Fruit fly (Drosophila melanogaster) whole organism, embryonic: Measurements from ENCODE around the gene Mcm5.

Source experiments
- Awh ChIP-seq: fragments of 200-800 bp; sonication (Bioruptor generic); IDR thresholded peaks from 2 replicates; pipeline ENCODE4, ENCODE4 v1.3.6; 2022; ENCODE audit warnings: missing biosample characterization, missing genetic modification characterization
- Bgb ChIP-seq: fragments of 200-800 bp; sonication (Bioruptor generic); IDR thresholded peaks from 2 replicates; pipeline ENCODE4 v1.3.6; 2022; ENCODE audit warnings: missing biosample characterization, missing genetic modification characterization; ENCODE audit not compliant: partially characterized antibody
- CG1024 ChIP-seq: fragments of 200-800 bp; sonication (Bioruptor generic); IDR thresholded peaks from 2 replicates; pipeline ENCODE4 v1.3.6; 2022; ENCODE audit warnings: missing biosample characterization, missing genetic modification characterization
- CG12236 ChIP-seq: fragments of 200-800 bp; sonication (Bioruptor generic); optimal IDR thresholded peaks from 2 replicates; lab custom pipeline; 2016; ENCODE audit warnings: missing biosample characterization, missing genetic modification characterization
- CG12942 ChIP-seq: fragments of 200-800 bp; sonication (Bioruptor generic); optimal IDR thresholded peaks from 3 replicates; lab custom pipeline; 2016; ENCODE audit warnings: missing biosample characterization, missing genetic modification characterization
- CG14014 ChIP-seq: fragments of 200-800 bp; sonication (Bioruptor generic); IDR thresholded peaks from 2 replicates; pipeline ENCODE4 v1.3.6; 2022; ENCODE audit warnings: missing biosample characterization, missing genetic modification characterization
- CG17359 ChIP-seq: fragments of 200-800 bp; sonication (Bioruptor generic); optimal IDR thresholded peaks from 3 replicates; lab custom pipeline; 2018; ENCODE audit warnings: missing biosample characterization, mild to moderate bottlenecking, missing genetic modification characterization, moderate library complexity
- CG17802 ChIP-seq: fragments of 200-800 bp; sonication (Bioruptor generic); optimal IDR thresholded peaks from 2 replicates; lab custom pipeline; 2018; ENCODE audit warnings: missing biosample characterization, mild to moderate bottlenecking, missing genetic modification characterization, moderate library complexity
- CG18011 ChIP-seq: fragments of 200-800 bp; sonication (Bioruptor generic); optimal IDR thresholded peaks from 2 replicates; lab custom pipeline; 2017; ENCODE audit warnings: missing biosample characterization, missing genetic modification characterization, mild to moderate bottlenecking, moderate library complexity, missing genotype
- CG18619 ChIP-seq: fragments of 200-800 bp; sonication (Bioruptor generic); optimal IDR thresholded peaks from 3 replicates; lab custom pipeline; 2017; ENCODE audit warnings: missing biosample characterization, mild to moderate bottlenecking, missing genetic modification characterization
- CG2120 ChIP-seq: fragments of 200-800 bp; sonication (Bioruptor generic); optimal IDR thresholded peaks from 3 replicates; lab custom pipeline; 2016; ENCODE audit warnings: missing biosample characterization, missing genetic modification characterization
- CG2199 ChIP-seq: fragments of 200-800 bp; sonication (Bioruptor generic); IDR thresholded peaks from 3 replicates; pipeline ENCODE4 v1.3.6; 2022; ENCODE audit warnings: missing biosample characterization, missing genetic modification characterization
- CG2875 ChIP-seq: fragments of 200-800 bp; sonication (Bioruptor generic); optimal IDR thresholded peaks from 2 replicates; lab custom pipeline; 2017; ENCODE audit warnings: missing biosample characterization, mild to moderate bottlenecking, missing genetic modification characterization, missing genetic modification reagents
- CG32532 ChIP-seq: fragments of 200-800 bp; sonication (Bioruptor generic); IDR thresholded peaks from 2 replicates; pipeline ENCODE4 v1.3.6; 2022; ENCODE audit warnings: missing biosample characterization, missing genetic modification characterization
- CG43689 ChIP-seq: fragments of 200-800 bp; sonication (Bioruptor generic); IDR thresholded peaks from 2 replicates; pipeline ENCODE4 v1.3.6; 2022; ENCODE audit warnings: missing biosample characterization, missing genetic modification characterization
- CG4854 ChIP-seq: fragments of 200-800 bp; sonication (Bioruptor generic); optimal IDR thresholded peaks from 2 replicates; lab custom pipeline; 2016; ENCODE audit warnings: missing biosample characterization, missing genetic modification characterization, inconsistent platforms
- CHES-1-like ChIP-seq: fragments of 200-800 bp; sonication (Bioruptor generic); optimal IDR thresholded peaks from 2 replicates; lab custom pipeline; 2016; ENCODE audit warnings: missing biosample characterization, missing genetic modification characterization
- D ChIP-seq, 2 experiments: fragments of 200-800 bp in 1 of 2; fragments of >200 bp in 1 of 2; sonication (Bioruptor generic) in 1 of 2; optimal IDR thresholded peaks; 2 replicates in 1 of 2; 3 replicates in 1 of 2; lab custom pipeline; 2017; ENCODE audit warnings: mild to moderate bottlenecking in 1 of 2, missing biosample characterization in 1 of 2, missing genetic modification characterization in 1 of 2, missing genetic modification reagents in 1 of 2
- Dbx ChIP-seq: fragments of 200-800 bp; sonication (Bioruptor generic); IDR thresholded peaks from 3 replicates; pipeline ENCODE4 v1.3.6; 2022; ENCODE audit warnings: missing biosample characterization, missing genetic modification characterization
- Doc3 ChIP-seq: fragments of 200-800 bp; sonication (Bioruptor generic); IDR thresholded peaks from 3 replicates; pipeline ENCODE4 v1.3.6; 2022; ENCODE audit warnings: missing biosample characterization, missing genetic modification characterization; ENCODE audit not compliant: partially characterized antibody
- ERR ChIP-seq: fragments of 200-800 bp; sonication (Bioruptor generic); optimal IDR thresholded peaks from 2 replicates; lab custom pipeline; 2016; ENCODE audit warnings: missing biosample characterization, missing genetic modification characterization
- Ets65A ChIP-seq: fragments of 200-800 bp; sonication (Bioruptor generic); peaks from one replicate; lab custom pipeline; 2016; ENCODE audit warnings: missing biosample characterization, missing genetic modification characterization
- Gsc ChIP-seq: fragments of 200-800 bp; sonication (Bioruptor generic); IDR thresholded peaks from 2 replicates; pipeline ENCODE4 v1.3.6; 2022; ENCODE audit warnings: missing biosample characterization, missing genetic modification characterization
- Max ChIP-seq: fragments of 200-800 bp; sonication (Bioruptor generic); optimal IDR thresholded peaks from 2 replicates; lab custom pipeline; 2016; ENCODE audit warnings: missing biosample characterization, mild to moderate bottlenecking, missing genetic modification characterization
- Mrtf ChIP-seq: fragments of 200-800 bp; sonication (Bioruptor generic); IDR thresholded peaks from 3 replicates; pipeline ENCODE4 v1.3.6; 2022; ENCODE audit warnings: missing biosample characterization, missing genetic modification characterization
- Neu2 ChIP-seq: fragments of 200-800 bp; sonication (Bioruptor generic); optimal IDR thresholded peaks from 3 replicates; lab custom pipeline; 2016; ENCODE audit warnings: missing biosample characterization, missing genetic modification characterization, borderline replicate concordance
- Rx ChIP-seq: fragments of 200-800 bp; sonication (Bioruptor generic); IDR thresholded peaks from 2 replicates; pipeline ENCODE4 v1.3.6; 2022; ENCODE audit warnings: missing biosample characterization, missing genetic modification characterization
- Sin3A ChIP-seq: fragments of >200 bp; optimal IDR thresholded peaks from 2 replicates; lab custom pipeline; 2018
- Ssrp ChIP-seq: fragments of 200-800 bp; sonication (Bioruptor generic); optimal IDR thresholded peaks from 2 replicates; lab custom pipeline; 2018; ENCODE audit warnings: missing biosample characterization, mild to moderate bottlenecking, missing genetic modification characterization, moderate library complexity
- Tbp ChIP-seq: fragments of >200 bp; optimal IDR thresholded peaks from 2 replicates; lab custom pipeline; 2018; ENCODE audit warnings: missing biosample characterization, missing genetic modification characterization
- ac ChIP-seq: fragments of 200-800 bp; sonication (Bioruptor generic); optimal IDR thresholded peaks from 3 replicates; lab custom pipeline; 2017; ENCODE audit warnings: missing biosample characterization, mild to moderate bottlenecking, missing genetic modification characterization
- ase ChIP-seq: fragments of 200-800 bp; sonication (Bioruptor generic); IDR thresholded peaks from 3 replicates; pipeline ENCODE4 v1.3.6; 2022; ENCODE audit warnings: missing biosample characterization, missing genetic modification characterization
- bbx ChIP-seq: fragments of 200-800 bp; sonication (Bioruptor generic); IDR thresholded peaks from 2 replicates; pipeline ENCODE4 v1.3.6; 2022; ENCODE audit warnings: missing biosample characterization, missing genetic modification characterization; ENCODE audit not compliant: partially characterized antibody
- bcd ChIP-seq: fragments of 200-800 bp; sonication (Bioruptor generic); optimal IDR thresholded peaks from 2 replicates; lab custom pipeline; 2017; ENCODE audit warnings: missing biosample characterization, mild to moderate bottlenecking, missing genetic modification characterization
- br ChIP-seq: fragments of >200 bp; optimal IDR thresholded peaks from 2 replicates; lab custom pipeline; 2017
- caup ChIP-seq: fragments of 200-800 bp; sonication (Bioruptor generic); optimal IDR thresholded peaks from 3 replicates; lab custom pipeline; 2017; ENCODE audit warnings: missing biosample characterization, mild to moderate bottlenecking, missing genetic modification characterization, moderate library complexity; ENCODE audit not compliant: severe bottlenecking
- crp ChIP-seq, 2 experiments: fragments of 200-800 bp; sonication (Bioruptor generic); optimal IDR thresholded peaks; 2 replicates in 1 of 2; 3 replicates in 1 of 2; lab custom pipeline; 2017; ENCODE audit warnings: missing biosample characterization in 2 of 2, missing genetic modification characterization in 2 of 2, mild to moderate bottlenecking in 1 of 2, moderate library complexity in 1 of 2
- danr ChIP-seq: fragments of 200-800 bp; sonication (Bioruptor generic); IDR thresholded peaks from 2 replicates; pipeline ENCODE4 v1.3.6; 2022; ENCODE audit warnings: missing biosample characterization, missing genetic modification characterization
- ems ChIP-seq: fragments of 200-800 bp; sonication (Bioruptor generic); optimal IDR thresholded peaks from 3 replicates; lab custom pipeline; 2016; ENCODE audit warnings: missing biosample characterization, missing genetic modification characterization
- insv ChIP-seq, 2 experiments: fragments of 200-800 bp; sonication (Bioruptor generic); optimal IDR thresholded peaks; 3 replicates each; lab custom pipeline; 2016 to 2018; ENCODE audit warnings: missing biosample characterization in 2 of 2, missing genetic modification characterization in 2 of 2
- lbe ChIP-seq: fragments of 200-800 bp; sonication (Bioruptor generic); optimal IDR thresholded peaks from 2 replicates; lab custom pipeline; 2016; ENCODE audit warnings: missing biosample characterization, mild to moderate bottlenecking, missing genetic modification characterization
- mam ChIP-seq: fragments of 200-800 bp; sonication (Bioruptor generic); optimal IDR thresholded peaks from 3 replicates; lab custom pipeline; 2016; ENCODE audit warnings: missing biosample characterization, missing genetic modification characterization
- pan ChIP-seq, 4 experiments: fragments of >200 bp in 3 of 4; fragments of 200-800 bp in 1 of 4; sonication (Bioruptor generic) in 1 of 4; optimal IDR thresholded peaks in 3 of 4; IDR thresholded peaks in 1 of 4; 2 replicates each; pipeline versions ENCODE4 v1.3.6 to Lab custom; 2017 to 2022; ENCODE audit warnings: missing biosample characterization in 2 of 4, missing genetic modification characterization in 2 of 4, mixed read lengths in 1 of 4
- salm ChIP-seq: fragments of 200-800 bp; sonication (Bioruptor generic); optimal IDR thresholded peaks from 2 replicates; lab custom pipeline; 2018; ENCODE audit warnings: missing biosample characterization, mild to moderate bottlenecking, missing genetic modification characterization
- sob ChIP-seq: fragments of 200-800 bp; sonication (Bioruptor generic); IDR thresholded peaks from 2 replicates; pipeline ENCODE4 v1.3.6; 2022; ENCODE audit warnings: missing biosample characterization, missing genetic modification characterization
- tgo ChIP-seq: fragments of 200-800 bp; sonication (Bioruptor generic); IDR thresholded peaks from 3 replicates; pipeline ENCODE4 v1.3.6; 2022; ENCODE audit warnings: missing biosample characterization, missing genetic modification characterization
- ttk ChIP-seq: fragments of 200-800 bp; sonication (Bioruptor generic); IDR thresholded peaks from 2 replicates; pipeline ENCODE4 v2.1.2; 2022; ENCODE audit warnings: missing biosample characterization, missing genetic modification characterization
- wor ChIP-seq: fragments of 200-800 bp; sonication (Bioruptor generic); IDR thresholded peaks from 2 replicates; pipeline ENCODE4 v1.3.6; 2022; ENCODE audit warnings: missing biosample characterization, missing genetic modification characterization

The Mcm5 gene

dm6 chr3R:10760966-10761855 lies 27.1 kb upstream of the Mcm5 start, which contains the start of the genes MED7 and Cap-H2 (continued):
- TF ChIP-seq ems (GFP tag; lab: Kevin White, UChicago) (peak; percentile 78), salm (no peak), ttk (GFP tag; lab: Robert Waterston, UW) (peak; percentile 88), Sin3A (lab: Kevin White, UChicago) (peak; percentile 80), ERR (peak; percentile 41), CG18619 (GFP tag; lab: Kevin White, UChicago) (peak; percentile 52), Doc3 (GFP tag; lab: Robert Waterston, UW) (peak; percentile 99), caup (GFP tag; lab: Kevin White, UChicago) (peak; percentile 58), CG12236 (GFP tag; lab: Kevin White, UChicago) (peak; percentile 44), bbx (peak; percentile 92), CG2199 (0 out of 3 replicates have a peak, but pooled peaks have one; percentile 17), Ets65A (GFP tag; lab: Kevin White, UChicago) (peak; percentile 96), Gsc (GFP tag; lab: Robert Waterston, UW) (no peak), CG32532 (peak; percentile 88), CG17359 (tag; lab: Kevin White, UChicago) (no peak), CG4854 (GFP tag; lab: Kevin White, UChicago) (peak; percentile 76), CG12942 (GFP tag; lab: Kevin White, UChicago) (peak; percentile 80), CG2120 (peak; percentile 91), sob (GFP tag; lab: Robert Waterston, UW) (peak; percentile 93), D (optimal IDR thresholded peaks at IDR 0.05; lab: Kevin White, UChicago) (peak; percentile 25), D (GFP tag; optimal IDR thresholded peaks at IDR 0.05; lab: Kevin White, UChicago) (peak; percentile 60), mam (peak; percentile 85), Tbp (GFP tag; lab: Kevin White, UChicago) (no peak), pan (optimal IDR thresholded peaks at IDR 0.05; lab: Kevin White, UChicago) (no peak), pan (GFP tag; optimal IDR thresholded peaks at IDR 0.05 in 1 of 2, IDR thresholded peaks at IDR 0.05 in 1 of 2) (peak in 1 of 2 experiments; percentile 84), insv (GFP tag; optimal IDR thresholded peaks at IDR 0.05; lab: Kevin White, UChicago) (peak in 1 of 2 experiments; percentile 31), Awh (GFP tag; lab: Robert Waterston, UW) (peak; percentile 67), danr (GFP tag; lab: Robert Waterston, UW) (0 out of 2 replicates have a peak, but pooled peaks have one; percentile 41), CG2875 (GFP tag; lab: Kevin White, UChicago) (no peak), bcd (GFP tag; lab: Kevin White, UChicago) (peak; percentile 64), CG17802 (tag; lab: Kevin White, UChicago) (peak; percentile 0), tgo (GFP tag; lab: Robert Waterston, UW) (peak; percentile 82), Neu2 (GFP tag; lab: Kevin White, UChicago) (no peak), br (lab: Kevin White, UChicago) (no peak), wor (GFP tag; lab: Robert Waterston, UW) (peak; percentile 59), crp (GFP tag; optimal IDR thresholded peaks at IDR 0.05; lab: Kevin White, UChicago) (peak in 1 of 2 experiments; percentile 34), CG18011 (GFP tag; lab: Kevin White, UChicago) (peak; percentile 6), ac (no peak), Max (GFP tag; lab: Kevin White, UChicago) (peak; percentile 90), CG1024 (GFP tag; lab: Robert Waterston, UW) (0 out of 2 replicates have a peak, but pooled peaks have one; percentile 42), Bgb (GFP tag; lab: Robert Waterston, UW) (peak; percentile 95), Dbx (GFP tag; lab: Robert Waterston, UW) (peak; percentile 89), ase (peak; percentile 79; the same call in 2 of the 3 replicates), CHES-1-like (GFP tag; lab: Kevin White, UChicago) (peak; percentile 74), CG43689 (GFP tag; lab: Robert Waterston, UW) (no peak), Mrtf (GFP tag; lab: Robert Waterston, UW) (peak; percentile 70; the same call in 1 of the 3 replicates), CG14014 (peak; percentile 74), Rx (GFP tag; lab: Robert Waterston, UW) (peak; percentile 64), Ssrp (tag; lab: Kevin White, UChicago) (peak; percentile 79), lbe (GFP tag; lab: Kevin White, UChicago) (peak; percentile 69)
